Fruit fly (Drosophila melanogaster): ENCODE results near the gene bowl.

dm6 chr2L:3773624-3773978, 2.1 kb downstream of the bowl start:
- TF ChIP-seq Mnt (GFP tag; optimal IDR thresholded peaks at IDR 0.05) (no peak), Hr96 (GFP tag; optimal IDR thresholded peaks at IDR 0.05) (no peak), Crg-1 (GFP tag; optimal IDR thresholded peaks at IDR 0.05) (no peak), CG5204 (GFP tag; optimal IDR thresholded peaks at IDR 0.05) (no peak)
